Fruit fly (Drosophila melanogaster) Kc167 (cell line): Measurements from ENCODE around the gene Pdha.

ENCODE experiments used
- Myc ChIP-seq: fragments of >200 bp; optimal IDR thresholded peaks from 2 replicates; lab custom pipeline; 2017; ENCODE audit warnings: missing external identifiers
- Sin3A ChIP-seq: fragments of >200 bp; optimal IDR thresholded peaks from 2 replicates; lab custom pipeline; 2018; ENCODE audit warnings: missing external identifiers
- h ChIP-seq: fragments of >200 bp; optimal IDR thresholded peaks from 3 replicates; lab custom pipeline; 2018; ENCODE audit warnings: missing external identifiers
- insv ChIP-seq: fragments of >200 bp; optimal IDR thresholded peaks from 3 replicates; lab custom pipeline; 2018; ENCODE audit warnings: missing external identifiers
- psq ChIP-seq: fragments of >200 bp; optimal IDR thresholded peaks from 2 replicates; lab custom pipeline; 2017; ENCODE audit warnings: missing external identifiers
- ttk ChIP-seq: sonication (Bioruptor generic); optimal IDR thresholded peaks from 2 replicates; lab custom pipeline; 2017; ENCODE audit warnings: missing external identifiers

- TF ChIP-seq psq (lab: Kevin White, UChicago): no peak
- TF ChIP-seq ttk: no peak
- no peak for TF ChIP-seq Sin3A (lab: Kevin White, UChicago)
- TF ChIP-seq insv: no peak
- no peak for TF ChIP-seq h (lab: Kevin White, UChicago)
- no peak for TF ChIP-seq Myc (lab: Kevin White, UChicago)
Measured at dm6 chrX:4702804-4703414, 825 bp downstream of the Pdha start.
